Fruit fly (Drosophila melanogaster) whole organism, embryonic: Measurements from ENCODE around the gene U2af50.
A peak's percentile ranks its signal among the peaks of the same experiment; 100 is the strongest.

Experiments
- Atf6 ChIP-seq: fragments of 200-800 bp; sonication (Bioruptor generic); IDR thresholded peaks from 2 replicates; pipeline ENCODE4 v1.3.6; 2022; ENCODE audit warnings: missing biosample characterization, missing genetic modification characterization
- B-H1 ChIP-seq: fragments of 200-800 bp; sonication (Bioruptor generic); IDR thresholded peaks from 3 replicates; pipeline ENCODE4 v1.3.6; 2022; ENCODE audit warnings: missing biosample characterization, missing genetic modification characterization
- BEAF-32 ChIP-seq: fragments of 200-800 bp; sonication (Bioruptor generic); optimal IDR thresholded peaks from 3 replicates; lab custom pipeline; 2017; ENCODE audit warnings: missing biosample characterization, missing genetic modification characterization, mild to moderate bottlenecking, moderate library complexity, missing genetic modification reagents
- CG10543 ChIP-seq: fragments of 200-800 bp; sonication (Bioruptor generic); optimal IDR thresholded peaks from 3 replicates; lab custom pipeline; 2017; ENCODE audit warnings: missing biosample characterization, mild to moderate bottlenecking, missing genetic modification characterization, moderate library complexity
- CG10654 ChIP-seq: fragments of 200-800 bp; sonication (Bioruptor generic); optimal IDR thresholded peaks from 2 replicates; lab custom pipeline; 2016; ENCODE audit warnings: missing biosample characterization, missing genetic modification characterization
- CG11695 ChIP-seq: fragments of 200-800 bp; sonication (Bioruptor generic); IDR thresholded peaks from 3 replicates; pipeline ENCODE4 v1.3.6; 2022; ENCODE audit warnings: missing biosample characterization, missing genetic modification characterization
- CG11696 ChIP-seq: fragments of 200-800 bp; sonication (Bioruptor generic); IDR thresholded peaks from 2 replicates; pipeline ENCODE4 v1.3.6; 2022; ENCODE audit warnings: missing biosample characterization, missing genetic modification characterization
- CG13894 ChIP-seq: fragments of 200-800 bp; sonication (Bioruptor generic); optimal IDR thresholded peaks from 3 replicates; lab custom pipeline; 2018; ENCODE audit warnings: missing biosample characterization, mild to moderate bottlenecking, missing genetic modification characterization, moderate library complexity
- CG16779 ChIP-seq: fragments of 200-800 bp; sonication (Bioruptor generic); IDR thresholded peaks from 2 replicates; pipeline ENCODE4 v1.3.6; 2022; ENCODE audit warnings: missing biosample characterization, missing genetic modification characterization
- CG17328 ChIP-seq: fragments of 200-800 bp; sonication (Bioruptor generic); IDR thresholded peaks from 2 replicates; pipeline ENCODE4 v1.3.6; 2022; ENCODE audit warnings: missing biosample characterization, missing genetic modification characterization
- CG3726 ChIP-seq: fragments of 200-800 bp; sonication (Bioruptor generic); IDR thresholded peaks from 3 replicates; pipeline ENCODE4, ENCODE4 v1.3.6; 2022; ENCODE audit warnings: missing biosample characterization, missing genetic modification characterization
- CG9797 ChIP-seq: fragments of 200-800 bp; sonication (Bioruptor generic); optimal IDR thresholded peaks from 3 replicates; lab custom pipeline; 2018; ENCODE audit warnings: missing biosample characterization, mild to moderate bottlenecking, missing genetic modification characterization
- CG9932 ChIP-seq: fragments of 200-800 bp; sonication (Bioruptor generic); IDR thresholded peaks from 2 replicates; pipeline ENCODE4 v1.3.6; 2022; ENCODE audit warnings: missing biosample characterization, missing genetic modification characterization
- CTCF ChIP-seq: fragments of 200-800 bp; sonication (Bioruptor generic); optimal IDR thresholded peaks from 2 replicates; lab custom pipeline; 2017; ENCODE audit warnings: missing biosample characterization, mild to moderate bottlenecking, missing genetic modification characterization, moderate library complexity
- Camta ChIP-seq: fragments of 200-800 bp; sonication (Bioruptor generic); optimal IDR thresholded peaks from 2 replicates; lab custom pipeline; 2016; ENCODE audit warnings: missing biosample characterization, missing genetic modification characterization
- CkIIα-i1 ChIP-seq: fragments of 200-800 bp; sonication (Bioruptor generic); IDR thresholded peaks from 2 replicates; pipeline ENCODE4 v1.3.6; 2022; ENCODE audit warnings: missing biosample characterization, missing genetic modification characterization
- E2f2 ChIP-seq: fragments of 200-800 bp; sonication (Bioruptor generic); IDR thresholded peaks from 2 replicates; pipeline ENCODE4 v1.3.6; 2022; ENCODE audit warnings: missing biosample characterization, missing genetic modification characterization
- HmgD ChIP-seq: fragments of 200-800 bp; sonication (Bioruptor generic); optimal IDR thresholded peaks from 3 replicates; lab custom pipeline; 2016; ENCODE audit warnings: missing biosample characterization, missing genetic modification characterization
- Hmx ChIP-seq: fragments of 200-800 bp; sonication (Bioruptor generic); optimal IDR thresholded peaks from 2 replicates; lab custom pipeline; 2016; ENCODE audit warnings: missing biosample characterization, missing genetic modification characterization
- Hr78 ChIP-seq, 2 experiments: fragments of 200-800 bp in 1 of 2; fragments of >200 bp in 1 of 2; sonication (Bioruptor generic) in 1 of 2; optimal IDR thresholded peaks; 2 replicates each; lab custom pipeline; 2017 to 2019; ENCODE audit warnings: missing biosample characterization in 2 of 2, missing genetic modification characterization in 2 of 2, mild to moderate bottlenecking in 1 of 2, moderate library complexity in 1 of 2
- Med ChIP-seq: fragments of 200-800 bp; sonication (Bioruptor generic); peaks from one replicate; lab custom pipeline; 2016; ENCODE audit warnings: missing biosample characterization, missing genetic modification characterization, mild to moderate bottlenecking, inconsistent platforms, moderate library complexity
- NC2β ChIP-seq: fragments of 200-800 bp; sonication (Bioruptor generic); optimal IDR thresholded peaks from 2 replicates; lab custom pipeline; 2016; ENCODE audit warnings: missing biosample characterization, missing genetic modification characterization
- Rx ChIP-seq: fragments of 200-800 bp; sonication (Bioruptor generic); IDR thresholded peaks from 2 replicates; pipeline ENCODE4 v1.3.6; 2022; ENCODE audit warnings: missing biosample characterization, missing genetic modification characterization
- Ssrp ChIP-seq: fragments of 200-800 bp; sonication (Bioruptor generic); optimal IDR thresholded peaks from 2 replicates; lab custom pipeline; 2018; ENCODE audit warnings: missing biosample characterization, mild to moderate bottlenecking, missing genetic modification characterization, moderate library complexity
- Usf ChIP-seq: fragments of 200-800 bp; sonication (Bioruptor generic); optimal IDR thresholded peaks from 2 replicates; lab custom pipeline; 2017; ENCODE audit warnings: missing genotype, missing biosample characterization, missing genetic modification characterization
- ab ChIP-seq: fragments of 200-800 bp; sonication (Bioruptor generic); optimal IDR thresholded peaks from 2 replicates; lab custom pipeline; 2016; ENCODE audit warnings: missing biosample characterization, missing genetic modification characterization
- ase ChIP-seq: fragments of 200-800 bp; sonication (Bioruptor generic); IDR thresholded peaks from 3 replicates; pipeline ENCODE4 v1.3.6; 2022; ENCODE audit warnings: missing biosample characterization, missing genetic modification characterization
- ato ChIP-seq: fragments of 200-800 bp; sonication (Bioruptor generic); IDR thresholded peaks from 2 replicates; pipeline ENCODE4 v1.3.6; 2022; ENCODE audit warnings: missing biosample characterization, missing genetic modification characterization; ENCODE audit not compliant: partially characterized antibody
- cg ChIP-seq: fragments of 200-800 bp; sonication (Bioruptor generic); optimal IDR thresholded peaks from 3 replicates; lab custom pipeline; 2019; ENCODE audit warnings: missing biosample characterization, mild to moderate bottlenecking, missing genetic modification characterization, moderate library complexity
- chif ChIP-seq, 2 experiments: fragments of 200-800 bp; sonication (Bioruptor generic); optimal IDR thresholded peaks; 3 replicates each; lab custom pipeline; 2016; ENCODE audit warnings: missing biosample characterization in 2 of 2, missing genetic modification characterization in 2 of 2
- chn ChIP-seq: fragments of 200-800 bp; sonication (Bioruptor generic); optimal IDR thresholded peaks from 2 replicates; lab custom pipeline; 2016; ENCODE audit warnings: missing biosample characterization, missing genetic modification characterization
- crol ChIP-seq: fragments of 200-800 bp; sonication (Bioruptor generic); IDR thresholded peaks from 2 replicates; pipeline ENCODE4 v1.3.6; 2022; ENCODE audit warnings: missing biosample characterization, missing genetic modification characterization
- disco-r ChIP-seq: fragments of 200-800 bp; sonication (Bioruptor generic); optimal IDR thresholded peaks from 2 replicates; lab custom pipeline; 2016; ENCODE audit warnings: missing biosample characterization, missing genetic modification characterization
- dmrt11E ChIP-seq: fragments of 200-800 bp; sonication (Bioruptor generic); optimal IDR thresholded peaks from 3 replicates; lab custom pipeline; 2018; ENCODE audit warnings: missing biosample characterization, mild to moderate bottlenecking, missing genetic modification characterization, moderate library complexity
- en ChIP-seq: fragments of 200-800 bp; sonication (Bioruptor generic); optimal IDR thresholded peaks from 2 replicates; lab custom pipeline; 2016; ENCODE audit warnings: missing biosample characterization, missing genetic modification characterization
- fd102C ChIP-seq: fragments of 200-800 bp; sonication (Bioruptor generic); optimal IDR thresholded peaks from 2 replicates; lab custom pipeline; 2018; ENCODE audit warnings: missing biosample characterization, mild to moderate bottlenecking, missing genetic modification characterization, moderate library complexity
- h ChIP-seq: fragments of >200 bp; optimal IDR thresholded peaks from 2 replicates; lab custom pipeline; 2017
- ken ChIP-seq: fragments of 200-800 bp; sonication (Bioruptor generic); IDR thresholded peaks from 3 replicates; pipeline ENCODE4 v1.3.6; 2022; ENCODE audit warnings: missing biosample characterization, missing genetic modification characterization
- klu ChIP-seq: fragments of 200-800 bp; sonication (Bioruptor generic); IDR thresholded peaks from 2 replicates; pipeline ENCODE4 v1.3.6; 2022; ENCODE audit warnings: missing biosample characterization, missing genetic modification characterization
- lmd ChIP-seq: fragments of 200-800 bp; sonication (Bioruptor generic); IDR thresholded peaks from 2 replicates; pipeline ENCODE4 v1.3.6; 2022; ENCODE audit warnings: missing biosample characterization, missing genetic modification characterization
- pita ChIP-seq: fragments of 200-800 bp; sonication (Bioruptor generic); optimal IDR thresholded peaks from 2 replicates; lab custom pipeline; 2017; ENCODE audit warnings: missing biosample characterization, mild to moderate bottlenecking, missing genetic modification characterization
- prd ChIP-seq, 3 experiments: fragments of >200 bp in 2 of 3; fragments of 200-800 bp in 1 of 3; sonication (Bioruptor generic) in 1 of 3; optimal IDR thresholded peaks in 2 of 3; IDR thresholded peaks in 1 of 3; 2 replicates in 2 of 3; 3 replicates in 1 of 3; pipeline versions ENCODE4 v1.3.6 to Lab custom; 2017 to 2022; ENCODE audit warnings: missing biosample characterization in 1 of 3, missing genetic modification characterization in 1 of 3
- pzg ChIP-seq: fragments of 200-800 bp; sonication (Bioruptor generic); optimal IDR thresholded peaks from 3 replicates; lab custom pipeline; 2018; ENCODE audit warnings: missing biosample characterization, mild to moderate bottlenecking, missing genetic modification characterization, moderate library complexity
- seq ChIP-seq: fragments of 200-800 bp; sonication (Bioruptor generic); IDR thresholded peaks from 2 replicates; pipeline ENCODE4 v1.3.6; 2022; ENCODE audit warnings: missing biosample characterization, missing genetic modification characterization
- stc ChIP-seq: fragments of 200-800 bp; sonication (Bioruptor generic); IDR thresholded peaks from 2 replicates; pipeline ENCODE4 v1.3.6; 2022; ENCODE audit warnings: missing biosample characterization, missing genetic modification characterization
- tgo ChIP-seq: fragments of 200-800 bp; sonication (Bioruptor generic); IDR thresholded peaks from 3 replicates; pipeline ENCODE4 v1.3.6; 2022; ENCODE audit warnings: missing biosample characterization, missing genetic modification characterization
- toy ChIP-seq: fragments of 200-800 bp; sonication (Bioruptor generic); IDR thresholded peaks from 2 replicates; pipeline ENCODE4 v1.3.6; 2022; ENCODE audit warnings: missing biosample characterization, missing genetic modification characterization
- unc-4 ChIP-seq: fragments of 200-800 bp; sonication (Bioruptor generic); IDR thresholded peaks from 2 replicates; pipeline ENCODE4 v1.3.6; 2022; ENCODE audit warnings: missing biosample characterization, missing genetic modification characterization; ENCODE audit not compliant: partially characterized antibody
- unpg ChIP-seq: fragments of 200-800 bp; sonication (Bioruptor generic); optimal IDR thresholded peaks from 3 replicates; lab custom pipeline; 2018; ENCODE audit warnings: missing biosample characterization, mild to moderate bottlenecking, missing genetic modification characterization, moderate library complexity
- wdn ChIP-seq: fragments of 200-800 bp; sonication (Bioruptor generic); IDR thresholded peaks from 2 replicates; pipeline ENCODE4 v1.3.6; 2022; ENCODE audit warnings: missing biosample characterization, missing genetic modification characterization

Gene U2af50

dm6 chrX:16358670-16359320 lies at the start of gene U2af50, which contains the start of gene PIG-Q (continued):
- no peak for TF ChIP-seq prd (optimal IDR thresholded peaks at IDR 0.05; lab: Kevin White, UChicago)
- peak; percentile 96 for TF ChIP-seq prd (GFP tag; IDR thresholded peaks at IDR 0.05; lab: Robert Waterston, UW)
- TF ChIP-seq pzg (GFP tag; lab: Kevin White, UChicago): peak; percentile 51
- TF ChIP-seq seq (GFP tag; lab: Robert Waterston, UW): peak; percentile 88; the same call in 1 of the 2 replicates
- peak; percentile 56 for TF ChIP-seq chn
- peak; percentile 12 to 68 for TF ChIP-seq chif (GFP tag; optimal IDR thresholded peaks at IDR 0.05; lab: Kevin White, UChicago)
- TF ChIP-seq CG16779 (GFP tag; lab: Robert Waterston, UW): no peak; the same call in 1 of the 2 replicates
- peak; percentile 90 for TF ChIP-seq CG11695 (GFP tag; lab: Robert Waterston, UW)
- no peak for TF ChIP-seq CG9797 (GFP tag; lab: Kevin White, UChicago)
- peak; percentile 94 for TF ChIP-seq CG17328 (GFP tag; lab: Robert Waterston, UW)
- no peak; the same call in 1 of the 2 replicates for TF ChIP-seq crol (GFP tag; lab: Robert Waterston, UW)
- peak; percentile 95 for TF ChIP-seq unpg (GFP tag; lab: Kevin White, UChicago)
- peak; percentile 64 for TF ChIP-seq fd102C (GFP tag; lab: Kevin White, UChicago)
- peak; percentile 91 for TF ChIP-seq Usf (GFP tag; lab: Kevin White, UChicago)
- TF ChIP-seq BEAF-32: peak; percentile 63
- peak; percentile 76; the same call in 1 of the 2 replicates for TF ChIP-seq CG11696
- peak; percentile 15 for TF ChIP-seq disco-r (GFP tag; lab: Kevin White, UChicago)
- TF ChIP-seq klu (GFP tag; lab: Robert Waterston, UW): no peak
- TF ChIP-seq Camta (GFP tag; lab: Kevin White, UChicago): peak; percentile 57
- peak; percentile 71 for TF ChIP-seq E2f2 (GFP tag; lab: Robert Waterston, UW)
- no peak; the same call in 1 of the 2 replicates for TF ChIP-seq Rx (GFP tag; lab: Robert Waterston, UW)
- TF ChIP-seq CG10654 (GFP tag; lab: Kevin White, UChicago): peak; percentile 91
- peak; percentile 66 for TF ChIP-seq ab (GFP tag; lab: Kevin White, UChicago)
- TF ChIP-seq en (GFP tag; lab: Kevin White, UChicago): no peak
- peak; percentile 42; the same call in 1 of the 2 replicates for TF ChIP-seq unc-4
- peak; percentile 85 for TF ChIP-seq wdn
- no peak for TF ChIP-seq pita (GFP tag; lab: Kevin White, UChicago)
- peak; percentile 84 for TF ChIP-seq ase (GFP tag; lab: Robert Waterston, UW)
- TF ChIP-seq CTCF: peak; percentile 41
- no peak for TF ChIP-seq CkIIα-i1 (GFP tag; lab: Robert Waterston, UW)
- TF ChIP-seq CG10543 (GFP tag; lab: Kevin White, UChicago): peak; percentile 89
- TF ChIP-seq cg (GFP tag; lab: Kevin White, UChicago): peak; percentile 77
- TF ChIP-seq stc (GFP tag; lab: Robert Waterston, UW): no peak; the same call in 1 of the 2 replicates
- TF ChIP-seq ato (GFP tag; lab: Robert Waterston, UW): no peak
- peak; percentile 88 for TF ChIP-seq Atf6
- TF ChIP-seq CG13894: peak; percentile 90
- TF ChIP-seq CG3726 (GFP tag; lab: Robert Waterston, UW): peak; percentile 85; the same call in 1 of the 3 replicates
- no peak for TF ChIP-seq HmgD (GFP tag; lab: Kevin White, UChicago)
- peak; percentile 82; the same call in 2 of the 3 replicates for TF ChIP-seq B-H1 (GFP tag; lab: Robert Waterston, UW)
- peak; percentile 92 for TF ChIP-seq CG9932 (GFP tag; lab: Robert Waterston, UW)
- no peak for TF ChIP-seq Hr78 (GFP tag; optimal IDR thresholded peaks at IDR 0.05; lab: Kevin White, UChicago)
- TF ChIP-seq toy: peak; percentile 79; the same call in 1 of the 2 replicates
- TF ChIP-seq h (lab: Kevin White, UChicago): no peak
- TF ChIP-seq ken (GFP tag; lab: Robert Waterston, UW): no peak; the same call in 1 of the 3 replicates
- TF ChIP-seq tgo: peak; percentile 93
- no peak for TF ChIP-seq Hmx (GFP tag; lab: Kevin White, UChicago)
- TF ChIP-seq NC2β: peak; percentile 36
- TF ChIP-seq lmd (GFP tag; lab: Robert Waterston, UW): no peak; the same call in 1 of the 2 replicates
- peak; percentile 95 for TF ChIP-seq dmrt11E (tag; lab: Kevin White, UChicago)
- peak; percentile 90 for TF ChIP-seq Med (GFP tag; lab: Kevin White, UChicago)
- peak; percentile 94 for TF ChIP-seq Ssrp (tag; lab: Kevin White, UChicago)
